Worm (Caenorhabditis elegans) whole organism, L1 larva: ENCODE results near the gene ZK688.12.

ENCODE experiments used
- hlh-4 ChIP-seq: sonication (generic microtip); optimal IDR thresholded peaks from 2 replicates; lab custom pipeline; 2016; ENCODE audit warnings: mild to moderate bottlenecking, missing genetic modification characterization, missing compliant biosample characterization
- lin-14 ChIP-seq: fragments of 200-800 bp; sonication (Bioruptor generic); optimal IDR thresholded peaks from 2 replicates; lab custom pipeline; 2018; ENCODE audit warnings: mild to moderate bottlenecking, missing genetic modification characterization, moderate library complexity, missing compliant biosample characterization
- nhr-90 ChIP-seq: sonication (generic microtip); optimal IDR thresholded peaks from 2 replicates; lab custom pipeline; 2016; ENCODE audit warnings: mild to moderate bottlenecking, missing genetic modification characterization, missing compliant biosample characterization; ENCODE audit not compliant: poor library complexity

ce11 chrIII:7894724-7895123 lies 18.7 kb downstream of the ZK688.12 start, which contains the start of gene ZK688.4:
- TF ChIP-seq nhr-90, result no peak
- no peak for TF ChIP-seq hlh-4 (tag; lab: Kevin White, UChicago)
- TF ChIP-seq lin-14, result no peak
